Worm (Caenorhabditis elegans) whole organism, L4/young adult: ENCODE data around the gene srh-219.

Source experiments
- W03F9.2 ChIP-seq: fragments of 150-350 bp; optimal IDR thresholded peaks from 2 replicates; lab custom pipeline; 2014; ENCODE audit warnings: missing biosample characterization, missing genetic modification characterization
- dao-5 ChIP-seq: sonication (generic microtip); optimal IDR thresholded peaks from 2 replicates; lab custom pipeline; 2016; ENCODE audit warnings: missing genotype, missing genetic modification characterization, moderate library complexity, missing compliant biosample characterization
- him-1 ChIP-seq: sonication (generic microtip); optimal IDR thresholded peaks from 2 replicates; lab custom pipeline; 2016; ENCODE audit warnings: missing genotype, missing genetic modification reagents, missing genetic modification characterization, missing compliant biosample characterization

DNA sequence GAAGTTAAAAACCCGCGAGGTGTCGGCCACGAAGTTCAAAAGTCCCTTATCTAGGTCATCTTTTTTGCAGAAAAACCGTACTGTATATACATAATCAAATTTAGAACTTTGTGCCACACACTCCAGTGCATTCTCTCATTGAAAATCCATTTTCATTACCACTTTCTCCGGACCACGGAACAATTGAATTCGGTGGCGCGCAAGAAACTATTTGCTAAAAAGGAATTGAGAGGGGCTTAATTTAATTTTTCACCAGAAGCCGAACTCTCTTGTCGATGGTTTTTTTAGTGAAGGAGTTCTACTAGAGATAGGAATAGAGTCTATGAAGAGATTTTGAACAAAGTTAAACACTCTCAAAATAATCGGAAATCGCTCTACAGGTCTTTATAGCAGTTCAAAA, 24.6 kb downstream of the srh-219 start:
- no peak for TF ChIP-seq him-1 (tag; lab: Kevin White, UChicago)
- TF ChIP-seq dao-5 (tag; lab: Kevin White, UChicago): no peak
- TF ChIP-seq W03F9.2 (tag; lab: Kevin White, UChicago): no peak
